Worm (Caenorhabditis elegans): ENCODE measurements around the gene Y53G8AR.6.

- TF ChIP-seq lin-39 (tag; optimal IDR thresholded peaks at IDR 0.05) = no peak
- TF ChIP-seq peb-1 (tag; optimal IDR thresholded peaks at IDR 0.05) = no peak
- no peak for TF ChIP-seq ztf-4 (tag; optimal IDR thresholded peaks at IDR 0.05)
- no peak for TF ChIP-seq ztf-11 (tag; optimal IDR thresholded peaks at IDR 0.05)
- TF ChIP-seq zag-1 (tag; optimal IDR thresholded peaks at IDR 0.05) = no peak
- TF ChIP-seq nhr-11 (tag; optimal IDR thresholded peaks at IDR 0.05) = no peak
- no peak for TF ChIP-seq nhr-25 (tag; optimal IDR thresholded peaks at IDR 0.05)
- no peak for TF ChIP-seq snpc-4 (tag; optimal IDR thresholded peaks at IDR 0.05)
- no peak for TF ChIP-seq unc-39 (tag; optimal IDR thresholded peaks at IDR 0.05)
- no peak for TF ChIP-seq lsy-2 (tag; optimal IDR thresholded peaks at IDR 0.05)
- no peak for TF ChIP-seq ama-1 (optimal IDR thresholded peaks at IDR 0.05)
- no peak for TF ChIP-seq lin-13 (GFP tag; optimal IDR thresholded peaks at IDR 0.05)
- TF ChIP-seq unc-62 (GFP tag; optimal IDR thresholded peaks at IDR 0.05) = no peak
These were observed 45.5 kb upstream of the Y53G8AR.6 start for ce11 chrIII:3249038-3249420.
